Worm (Caenorhabditis elegans) whole organism, L1 larva: ENCODE data around the gene srt-35.
"Not testable (repeated sequence)": the region's sequence is repeated elsewhere in the genome, so short reads cannot be mapped to it uniquely, and the experiment has no call there.

Experiments
- Y116A8C.19 ChIP-seq: sonication (generic microtip); optimal IDR thresholded peaks from 2 replicates; lab custom pipeline; 2016; ENCODE audit warnings: missing compliant biosample characterization, missing genetic modification characterization, borderline replicate concordance
- ama-1 ChIP-seq: fragments of 150-350 bp; optimal IDR thresholded peaks from 2 replicates; lab custom pipeline; 2014
- dpl-1 ChIP-seq, 3 experiments: fragments of 150-350 bp in 2 of 3; sonication (generic microtip) in 1 of 3; optimal IDR thresholded peaks; 2 replicates each; lab custom pipeline; 2014 to 2017; ENCODE audit warnings: missing biosample characterization in 3 of 3, missing genetic modification characterization in 3 of 3, missing genetic modification reagents in 3 of 3
- pqm-1 ChIP-seq: sonication (generic microtip); optimal IDR thresholded peaks from 3 replicates; lab custom pipeline; 2017; ENCODE audit warnings: missing biosample characterization, missing genetic modification characterization

- not testable (repeated sequence) for TF ChIP-seq Y116A8C.19 (tag; lab: Kevin White, UChicago); dpl-1 (GFP tag; optimal IDR thresholded peaks at IDR 0.05; lab: Kevin White, UChicago); ama-1 (lab: Kevin White, UChicago); pqm-1 (tag; lab: Kevin White, UChicago)
These were observed 17.3 kb upstream of the srt-35 start, which contains the start of gene srt-37 for ce11 chrV:4281699-4282098.
